Worm (Caenorhabditis elegans): ENCODE data around the gene C18D1.2.
A peak's percentile ranks its signal among the peaks of the same experiment; 100 is the strongest.

C18D1.2 gene

DNA sequence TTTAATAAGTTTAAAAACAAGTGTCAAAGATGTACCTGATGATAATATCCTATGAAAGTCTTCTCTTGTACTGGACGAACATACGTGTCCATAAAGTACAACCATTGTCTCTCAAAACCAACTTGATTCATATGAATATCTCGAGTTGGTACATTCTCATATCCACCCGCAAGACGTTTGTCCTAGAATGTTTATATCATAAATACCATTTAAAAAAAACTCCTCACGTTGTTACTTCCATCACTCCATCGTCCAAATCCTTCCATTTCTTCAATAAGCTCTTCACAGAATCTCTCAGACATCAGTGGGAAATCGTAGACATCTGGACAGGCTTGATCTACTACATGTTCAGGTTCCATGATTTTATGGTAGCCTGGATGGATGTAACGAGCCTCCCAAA lies 21.4 kb upstream of the C18D1.2 start:
- TF ChIP-seq unc-62 (GFP tag; optimal IDR thresholded peaks at IDR 0.05 in 1 of 2) (peak in 1 of 2 experiments; percentile 93), unc-62 (tag; optimal IDR thresholded peaks at IDR 0.05) (no peak), hlh-30 (tag; optimal IDR thresholded peaks at IDR 0.05; ENCODE audit: insufficient read depth) (no peak)

DNA sequence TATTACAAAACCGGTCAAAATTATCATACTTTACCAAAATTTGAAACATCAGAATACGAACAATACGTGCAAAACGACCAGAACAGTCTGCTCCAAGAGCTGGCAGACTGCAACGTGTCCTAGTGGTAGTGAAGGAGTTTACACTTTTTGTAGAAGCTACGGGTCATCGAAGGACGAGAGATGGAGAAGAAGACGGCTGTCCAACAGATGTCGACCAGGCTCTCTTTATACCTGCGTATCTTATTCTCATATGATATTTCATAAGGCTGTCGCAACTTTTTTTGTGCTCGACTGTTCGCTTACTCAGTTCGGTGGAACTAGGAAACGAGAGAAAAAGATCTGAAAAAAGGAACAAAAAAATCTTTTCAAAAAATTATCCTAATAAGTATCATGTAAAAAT lies 17.0 kb upstream of the C18D1.2 start, which contains the start of gene let-268:
TSS of gene let-268 (minus strand) at position 182 of the 400 bp plus-strand sequence.
- TF ChIP-seq hif-1 (tag; optimal IDR thresholded peaks at IDR 0.05), result peak in 1 of 2 experiments; percentile 40
- no peak for TF ChIP-seq ceh-32 (tag; optimal IDR thresholded peaks at IDR 0.05; ENCODE audit: poor library complexity)
- no peak for TF ChIP-seq F26F4.8 (GFP tag; conservative IDR thresholded peaks at IDR 0.05)
- TF ChIP-seq aha-1 (tag), result peak; percentile 7
- TF ChIP-seq spr-1 (tag; optimal IDR thresholded peaks at IDR 0.05), result no peak
- TF ChIP-seq nhr-41 (GFP tag; IDR thresholded peaks at IDR 0.05), result no peak
- TF ChIP-seq hlh-11 (tag; optimal IDR thresholded peaks at IDR 0.05), result peak; percentile 12
- TF ChIP-seq ceh-82 (tag; optimal IDR thresholded peaks at IDR 0.05), result no peak
- no peak for TF ChIP-seq T20F7.1 (GFP tag; optimal IDR thresholded peaks at IDR 0.05)

DNA sequence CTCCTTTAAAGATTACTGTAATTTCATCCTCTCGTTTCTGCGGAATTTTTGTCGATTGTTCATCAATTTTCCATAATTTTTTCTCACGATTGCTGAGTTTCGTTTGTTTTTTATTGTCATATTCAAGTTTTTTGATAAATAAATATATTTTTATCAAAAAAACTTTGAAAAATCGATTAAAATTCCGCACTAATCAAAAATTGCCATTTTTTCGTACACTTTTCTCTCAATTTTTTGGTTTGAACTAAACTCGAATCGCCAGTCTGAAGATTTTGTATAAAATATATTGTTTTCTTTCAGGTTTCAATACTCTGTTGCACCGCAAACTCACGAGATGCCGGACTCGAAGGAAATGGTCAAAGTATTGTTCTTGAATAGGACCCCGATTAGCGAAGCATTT lies 16.0 kb upstream of the C18D1.2 start, which contains the start of gene ogr-2:
TSS of gene ogr-2 (plus strand) at position 301 of the 400 bp plus-strand sequence.
- TF ChIP-seq daf-8 (GFP tag; IDR thresholded peaks at IDR 0.05) (no peak), zfp-3 (GFP tag; conservative IDR thresholded peaks at IDR 0.05) (no peak), skn-1 (tag; optimal IDR thresholded peaks at IDR 0.05) (no peak), fkh-10 (GFP tag; optimal IDR thresholded peaks at IDR 0.05) (no peak), egl-27 (tag; optimal IDR thresholded peaks at IDR 0.05) (no peak), nhr-11 (tag; optimal IDR thresholded peaks at IDR 0.05) (no peak), nhr-6 (tag; optimal IDR thresholded peaks at IDR 0.05) (no peak), nhr-28 (tag; optimal IDR thresholded peaks at IDR 0.05) (no peak), Y75B8A.6 (GFP tag; IDR thresholded peaks at IDR 0.05) (no peak), lin-38 (GFP tag; IDR thresholded peaks at IDR 0.05) (no peak), snpc-1.2 (GFP tag; IDR thresholded peaks at IDR 0.05) (no peak), ZK337.2 (GFP tag; IDR thresholded peaks at IDR 0.05) (no peak)

DNA sequence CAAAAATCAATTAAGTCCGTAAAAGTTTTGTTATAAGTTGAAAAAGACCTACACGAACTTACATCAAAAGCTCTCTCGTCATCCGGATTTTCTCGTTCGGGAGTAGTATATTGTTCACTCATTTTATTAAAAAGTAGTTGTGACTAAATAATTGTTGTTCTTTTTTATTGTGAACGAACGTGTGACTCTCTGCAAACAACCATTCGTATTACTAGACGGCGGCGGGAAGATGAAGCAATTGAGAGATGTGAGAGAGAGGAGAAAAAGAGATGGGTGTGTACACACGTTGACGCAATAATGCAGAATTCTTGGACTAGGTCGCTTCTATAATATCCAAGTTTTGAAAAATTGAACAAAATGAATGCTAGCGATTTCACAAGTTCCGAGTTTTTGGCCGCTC lies 11.8 kb upstream of the C18D1.2 start, which contains the start of the genes F52H3.11 and bath-38:
TSS of gene F52H3.11 (minus strand) at position 203 of the 400 bp plus-strand sequence.
TSS of gene bath-38 (minus strand) at position 310 of the 400 bp plus-strand sequence.
- TF ChIP-seq nhr-28 (tag; optimal IDR thresholded peaks at IDR 0.05), result no peak
- no peak for TF ChIP-seq madf-5 (GFP tag; IDR thresholded peaks at IDR 0.05)
- peak; percentile 91 for TF ChIP-seq aha-1 (tag)
- peak; percentile 19 for TF ChIP-seq T20F7.1 (GFP tag; optimal IDR thresholded peaks at IDR 0.05)
- no peak for TF ChIP-seq tra-1 (GFP tag; IDR thresholded peaks at IDR 0.05)
- no peak for TF ChIP-seq spr-1 (tag; optimal IDR thresholded peaks at IDR 0.05)
- no peak for TF ChIP-seq ceh-20 (GFP tag; IDR thresholded peaks at IDR 0.05)
- no peak for TF ChIP-seq mdt-29 (GFP tag; IDR thresholded peaks at IDR 0.05)
- peak in 1 of 2 experiments; percentile 5 for TF ChIP-seq mdl-1 (tag; optimal IDR thresholded peaks at IDR 0.05)
- TF ChIP-seq ctbp-1 (GFP tag; IDR thresholded peaks at IDR 0.05), result no peak
- peak; percentile 38 for TF ChIP-seq nhr-6 (tag; optimal IDR thresholded peaks at IDR 0.05)
- TF ChIP-seq ztf-11 (tag; optimal IDR thresholded peaks at IDR 0.05), result no peak
- no peak for TF ChIP-seq nhr-111 (GFP tag; optimal IDR thresholded peaks at IDR 0.05)
- TF ChIP-seq nhr-41 (GFP tag; IDR thresholded peaks at IDR 0.05), result no peak
- no peak for TF ChIP-seq R02D3.7 (tag; optimal IDR thresholded peaks at IDR 0.05)
- no peak for TF ChIP-seq nhr-10 (tag; optimal IDR thresholded peaks at IDR 0.05)
- no peak for TF ChIP-seq nhr-77 (tag; optimal IDR thresholded peaks at IDR 0.05)
- peak; percentile 13 for TF ChIP-seq ztf-7 (tag; optimal IDR thresholded peaks at IDR 0.05)
- TF ChIP-seq Y105C5A.15 (GFP tag; IDR thresholded peaks at IDR 0.05), result no peak
- TF ChIP-seq hmg-1.1 (GFP tag; IDR thresholded peaks at IDR 0.05), result 0 out of 2 replicates have a peak, but pooled peaks have one; percentile 20
- TF ChIP-seq zag-1 (tag; optimal IDR thresholded peaks at IDR 0.05), result no peak
- TF ChIP-seq nhr-11 (tag; optimal IDR thresholded peaks at IDR 0.05), result peak; percentile 25
- TF ChIP-seq lin-13 (GFP tag; optimal IDR thresholded peaks at IDR 0.05), result no peak
- TF ChIP-seq F10B5.3 (tag; optimal IDR thresholded peaks at IDR 0.05), result no peak
- TF ChIP-seq hif-1 (tag; optimal IDR thresholded peaks at IDR 0.05), result peak in 1 of 2 experiments; percentile 33
- TF ChIP-seq mes-2 (tag; optimal IDR thresholded peaks at IDR 0.05; ENCODE audit: poor library complexity, severe bottlenecking), result no peak
- no peak for TF ChIP-seq unc-39 (tag; optimal IDR thresholded peaks at IDR 0.05)
- peak in 1 of 2 experiments; percentile 69 for TF ChIP-seq lsy-2 (tag; optimal IDR thresholded peaks at IDR 0.05)
- no peak for TF ChIP-seq lim-7 (GFP tag; IDR thresholded peaks at IDR 0.05)
- TF ChIP-seq lin-15B (tag; optimal IDR thresholded peaks at IDR 0.05), result no peak
- TF ChIP-seq rbr-2 (tag; optimal IDR thresholded peaks at IDR 0.05), result peak; percentile 14
- no peak for TF ChIP-seq hlh-11 (tag; optimal IDR thresholded peaks at IDR 0.05)
